Worm (Caenorhabditis elegans): ENCODE measurements around the gene twk-36.

ce11 chrV:17699659-17700058 lies 47.2 kb downstream of the twk-36 start, which contains the start of gene Y26G10.6:
- no peak for TF ChIP-seq B0310.2 (tag; optimal IDR thresholded peaks at IDR 0.05)
- TF ChIP-seq ama-1 (optimal IDR thresholded peaks at IDR 0.05), result no peak
- TF ChIP-seq tra-4 (tag; optimal IDR thresholded peaks at IDR 0.05), result no peak
- no peak for TF ChIP-seq F13C5.2 (tag; optimal IDR thresholded peaks at IDR 0.05)
- TF ChIP-seq aly-1 (tag; optimal IDR thresholded peaks at IDR 0.05), result no peak
- no peak for TF ChIP-seq flt-1 (GFP tag; IDR thresholded peaks at IDR 0.05)
- no peak for TF ChIP-seq ceh-36 (tag; optimal IDR thresholded peaks at IDR 0.05)
- TF ChIP-seq sea-1 (GFP tag; conservative IDR thresholded peaks at IDR 0.05), result no peak
- TF ChIP-seq ets-7 (tag; optimal IDR thresholded peaks at IDR 0.05), result no peak
- no peak for TF ChIP-seq hmbx-1 (tag; optimal IDR thresholded peaks at IDR 0.05)
- TF ChIP-seq hmg-4 (GFP tag; optimal IDR thresholded peaks at IDR 0.05), result no peak
- no peak for TF ChIP-seq hnd-1 (tag; optimal IDR thresholded peaks at IDR 0.05)
